Worm (Caenorhabditis elegans) whole organism, L1 larva: Measurements from ENCODE around the gene M163.5.

Source experiments
- C16A3.4 ChIP-seq: fragments of 150-350 bp; optimal IDR thresholded peaks from 2 replicates; lab custom pipeline; 2014; ENCODE audit warnings: missing biosample characterization, missing genetic modification characterization
- C34B4.2 ChIP-seq: sonication (generic microtip); optimal IDR thresholded peaks from 2 replicates; lab custom pipeline; 2017; ENCODE audit warnings: mild to moderate bottlenecking, missing genetic modification characterization, missing compliant biosample characterization
- F16B12.6 ChIP-seq: fragments of 150-350 bp; optimal IDR thresholded peaks from 2 replicates; lab custom pipeline; 2014; ENCODE audit warnings: missing biosample characterization, missing genetic modification characterization
- aha-1 ChIP-seq: fragments of 150-350 bp; optimal IDR thresholded peaks from 2 replicates; lab custom pipeline; 2014; ENCODE audit warnings: missing biosample characterization, missing genetic modification characterization
- alr-1 ChIP-seq: fragments of 200-800 bp; sonication (Bioruptor generic); optimal IDR thresholded peaks from 2 replicates; lab custom pipeline; 2018; ENCODE audit warnings: borderline replicate concordance, mild to moderate bottlenecking, missing genetic modification characterization, missing compliant biosample characterization
- ama-1 ChIP-seq: fragments of 150-350 bp; optimal IDR thresholded peaks from 2 replicates; lab custom pipeline; 2014
- ceh-63 ChIP-seq: fragments of 200-800 bp; sonication (Bioruptor generic); optimal IDR thresholded peaks from 2 replicates; lab custom pipeline; 2018; ENCODE audit warnings: mild to moderate bottlenecking, missing genetic modification characterization, missing compliant biosample characterization
- ces-1 ChIP-seq: fragments of 150-350 bp; optimal IDR thresholded peaks from 2 replicates; lab custom pipeline; 2014; ENCODE audit warnings: missing biosample characterization, missing genetic modification reagents, missing genetic modification characterization
- dpl-1 ChIP-seq, 3 experiments: fragments of 150-350 bp in 2 of 3; sonication (generic microtip) in 1 of 3; optimal IDR thresholded peaks; 2 replicates each; lab custom pipeline; 2014 to 2017; ENCODE audit warnings: missing biosample characterization in 3 of 3, missing genetic modification characterization in 3 of 3, missing genetic modification reagents in 3 of 3
- dsc-1 ChIP-seq: sonication (generic microtip); optimal IDR thresholded peaks from 2 replicates; lab custom pipeline; 2016; ENCODE audit warnings: mild to moderate bottlenecking, missing genetic modification characterization, missing compliant biosample characterization
- egl-13 ChIP-seq: sonication (generic microtip); optimal IDR thresholded peaks from 2 replicates; lab custom pipeline; 2016; ENCODE audit warnings: missing genotype, missing genetic modification reagents, missing genetic modification characterization, missing compliant biosample characterization
- egl-27 ChIP-seq, 2 experiments: fragments of 150-350 bp in 1 of 2; sonication (generic microtip); optimal IDR thresholded peaks; 3 replicates each; lab custom pipeline; 2017 to 2018; ENCODE audit warnings: missing biosample characterization in 2 of 2, missing genetic modification characterization in 2 of 2, missing genetic modification reagents in 2 of 2
- elt-2 ChIP-seq: sonication (generic microtip); optimal IDR thresholded peaks from 2 replicates; lab custom pipeline; 2016; ENCODE audit warnings: missing genetic modification characterization, mild to moderate bottlenecking, inconsistent platforms, missing compliant biosample characterization, missing genetic modification reagents
- fkh-4 ChIP-seq: sonication (generic microtip); optimal IDR thresholded peaks from 2 replicates; lab custom pipeline; 2016; ENCODE audit warnings: missing compliant biosample characterization, missing genetic modification characterization, borderline replicate concordance
- fkh-8 ChIP-seq: sonication (generic microtip); optimal IDR thresholded peaks from 2 replicates; lab custom pipeline; 2016; ENCODE audit warnings: mild to moderate bottlenecking, missing genetic modification characterization, missing compliant biosample characterization
- grh-1 ChIP-seq: fragments of 200-800 bp; sonication (Bioruptor generic); IDR thresholded peaks from 2 replicates; pipeline ENCODE4 v1.3.6; 2022; ENCODE audit warnings: missing genetic modification reagents, missing genetic modification characterization, missing compliant biosample characterization
- hlh-17 ChIP-seq: fragments of 200-800 bp; sonication (Bioruptor generic); optimal IDR thresholded peaks from 2 replicates; lab custom pipeline; 2018; ENCODE audit warnings: missing genetic modification characterization, mild to moderate bottlenecking, missing compliant biosample characterization, moderate library complexity, borderline replicate concordance
- hlh-4 ChIP-seq: sonication (generic microtip); optimal IDR thresholded peaks from 2 replicates; lab custom pipeline; 2016; ENCODE audit warnings: mild to moderate bottlenecking, missing genetic modification characterization, missing compliant biosample characterization
- hpl-2 ChIP-seq: fragments of 150-350 bp; optimal IDR thresholded peaks from 2 replicates; lab custom pipeline; 2014; ENCODE audit warnings: missing biosample characterization, missing genetic modification reagents, missing genetic modification characterization
- irx-1 ChIP-seq: sonication (generic microtip); optimal IDR thresholded peaks from 2 replicates; lab custom pipeline; 2016; ENCODE audit warnings: missing genetic modification characterization, missing compliant biosample characterization
- isw-1 ChIP-seq: fragments of 200-800 bp; sonication (Bioruptor generic); IDR thresholded peaks from 2 replicates; pipeline ENCODE4 v1.3.6; 2022; ENCODE audit warnings: missing genetic modification characterization, missing compliant biosample characterization
- jun-1 ChIP-seq: fragments of 150-350 bp; optimal IDR thresholded peaks from 2 replicates; lab custom pipeline; 2014; ENCODE audit warnings: missing biosample characterization, missing genetic modification reagents, missing genetic modification characterization
- lin-13 ChIP-seq: fragments of 150-350 bp; optimal IDR thresholded peaks from 2 replicates; lab custom pipeline; 2014; ENCODE audit warnings: missing biosample characterization, missing genetic modification reagents, missing genetic modification characterization
- lin-14 ChIP-seq: fragments of 200-800 bp; sonication (Bioruptor generic); optimal IDR thresholded peaks from 2 replicates; lab custom pipeline; 2018; ENCODE audit warnings: mild to moderate bottlenecking, missing genetic modification characterization, moderate library complexity, missing compliant biosample characterization
- lin-35 ChIP-seq, 2 experiments: fragments of 150-350 bp; optimal IDR thresholded peaks; 2 replicates each; lab custom pipeline; 2014; ENCODE audit warnings: missing biosample characterization in 2 of 2, missing genetic modification characterization in 2 of 2, missing genetic modification reagents in 2 of 2
- lir-3 ChIP-seq: sonication (generic microtip); optimal IDR thresholded peaks from 2 replicates; lab custom pipeline; 2016; ENCODE audit warnings: mild to moderate bottlenecking, missing genetic modification characterization, moderate library complexity, missing compliant biosample characterization; ENCODE audit not compliant: poor library complexity
- lsy-2 ChIP-seq, 2 experiments: fragments of 150-350 bp; optimal IDR thresholded peaks; 2 replicates each; lab custom pipeline; 2014; ENCODE audit warnings: missing biosample characterization in 2 of 2, missing genetic modification characterization in 2 of 2
- mab-9 ChIP-seq: fragments of 200-800 bp; sonication (Bioruptor generic); IDR thresholded peaks from 2 replicates; pipeline ENCODE4 v1.3.6; 2022; ENCODE audit warnings: missing genetic modification reagents, missing genetic modification characterization, missing compliant biosample characterization
- mep-1 ChIP-seq: fragments of 150-350 bp; optimal IDR thresholded peaks from 2 replicates; lab custom pipeline; 2014; ENCODE audit warnings: missing biosample characterization, missing genetic modification characterization
- nhr-11 ChIP-seq: fragments of 150-350 bp; optimal IDR thresholded peaks from 2 replicates; lab custom pipeline; 2014; ENCODE audit warnings: missing biosample characterization, missing genetic modification characterization
- nhr-19 ChIP-seq: fragments of 200-800 bp; sonication (Bioruptor generic); conservative IDR thresholded peaks from 2 replicates; pipeline ENCODE4 v1.3.6; 2022; ENCODE audit warnings: missing genetic modification characterization, missing compliant biosample characterization
- nhr-28 ChIP-seq: fragments of 150-350 bp; optimal IDR thresholded peaks from 2 replicates; lab custom pipeline; 2014; ENCODE audit warnings: missing biosample characterization, missing genetic modification characterization
- nhr-47 ChIP-seq: sonication (generic microtip); optimal IDR thresholded peaks from 2 replicates; lab custom pipeline; 2016; ENCODE audit warnings: mild to moderate bottlenecking, missing genetic modification characterization, moderate library complexity, missing compliant biosample characterization
- nhr-71 ChIP-seq: sonication (generic microtip); optimal IDR thresholded peaks from 2 replicates; lab custom pipeline; 2016; ENCODE audit warnings: mild to moderate bottlenecking, missing genetic modification characterization, moderate library complexity, missing compliant biosample characterization
- nhr-77 ChIP-seq: fragments of 150-350 bp; optimal IDR thresholded peaks from 2 replicates; lab custom pipeline; 2014; ENCODE audit warnings: missing biosample characterization, missing genetic modification characterization
- nhr-84 ChIP-seq: sonication (generic microtip); optimal IDR thresholded peaks from 2 replicates; lab custom pipeline; 2017; ENCODE audit warnings: missing biosample characterization, missing genetic modification characterization
- nhr-85 ChIP-seq: sonication (generic microtip); peaks from one replicate; lab custom pipeline; 2016; ENCODE audit warnings: missing genetic modification characterization, inconsistent platforms, missing compliant biosample characterization
- nhr-90 ChIP-seq: sonication (generic microtip); optimal IDR thresholded peaks from 2 replicates; lab custom pipeline; 2016; ENCODE audit warnings: mild to moderate bottlenecking, missing genetic modification characterization, missing compliant biosample characterization; ENCODE audit not compliant: poor library complexity
- pqm-1 ChIP-seq: sonication (generic microtip); optimal IDR thresholded peaks from 3 replicates; lab custom pipeline; 2017; ENCODE audit warnings: missing biosample characterization, missing genetic modification characterization
- rnt-1 ChIP-seq: sonication (generic microtip); optimal IDR thresholded peaks from 2 replicates; lab custom pipeline; 2016; ENCODE audit warnings: mild to moderate bottlenecking, missing genetic modification characterization, moderate library complexity, missing compliant biosample characterization
- snpc-4 ChIP-seq: fragments of 150-350 bp; optimal IDR thresholded peaks from 2 replicates; lab custom pipeline; 2014; ENCODE audit warnings: missing biosample characterization, missing genetic modification characterization
- sox-4 ChIP-seq: sonication (generic microtip); optimal IDR thresholded peaks from 2 replicates; lab custom pipeline; 2016; ENCODE audit warnings: missing genetic modification characterization, missing compliant biosample characterization
- sptf-1 ChIP-seq: fragments of 150-350 bp; optimal IDR thresholded peaks from 2 replicates; lab custom pipeline; 2014; ENCODE audit warnings: missing biosample characterization, missing genetic modification characterization
- sup-37 ChIP-seq: fragments of 200-800 bp; sonication (Bioruptor generic); optimal IDR thresholded peaks from 2 replicates; lab custom pipeline; 2018; ENCODE audit warnings: mild to moderate bottlenecking, missing genetic modification characterization, missing compliant biosample characterization
- swsn-7 ChIP-seq: sonication (generic microtip); optimal IDR thresholded peaks from 2 replicates; lab custom pipeline; 2016; ENCODE audit warnings: missing genetic modification characterization, missing compliant biosample characterization
- tbx-2 ChIP-seq: sonication (generic microtip); optimal IDR thresholded peaks from 2 replicates; lab custom pipeline; 2016; ENCODE audit warnings: missing genetic modification characterization, missing compliant biosample characterization
- unc-130 ChIP-seq: fragments of 150-350 bp; optimal IDR thresholded peaks from 2 replicates; lab custom pipeline; 2017; ENCODE audit warnings: missing biosample characterization, missing genetic modification characterization, inconsistent platforms
- unc-30 ChIP-seq: sonication (generic microtip); optimal IDR thresholded peaks from 2 replicates; lab custom pipeline; 2017; ENCODE audit warnings: missing biosample characterization, missing genetic modification characterization
- unc-86 ChIP-seq: sonication (generic microtip); optimal IDR thresholded peaks from 2 replicates; lab custom pipeline; 2016; ENCODE audit warnings: missing genetic modification characterization, missing compliant biosample characterization
- xbp-1 ChIP-seq: sonication (generic microtip); optimal IDR thresholded peaks from 2 replicates; lab custom pipeline; 2016; ENCODE audit warnings: missing genetic modification characterization, missing compliant biosample characterization
- zag-1 ChIP-seq: fragments of 150-350 bp; optimal IDR thresholded peaks from 2 replicates; lab custom pipeline; 2014; ENCODE audit warnings: missing biosample characterization, missing genetic modification characterization
- zip-4 ChIP-seq: fragments of 200-800 bp; sonication (Bioruptor generic); optimal IDR thresholded peaks from 2 replicates; lab custom pipeline; 2018; ENCODE audit warnings: mild to moderate bottlenecking, missing genetic modification characterization, moderate library complexity, missing compliant biosample characterization
- ztf-4 ChIP-seq: fragments of 150-350 bp; optimal IDR thresholded peaks from 2 replicates; lab custom pipeline; 2014; ENCODE audit warnings: missing biosample characterization, missing genetic modification characterization

The M163.5 gene

ce11 chrX:14480248-14480647 is 6.4 kb downstream of the M163.5 start, which contains the start of gene gfi-3 (continued):
- TF ChIP-seq fkh-4, result peak; percentile 17
- peak; percentile 79 to 86 for TF ChIP-seq lsy-2 (tag; optimal IDR thresholded peaks at IDR 0.05; lab: Kevin White, UChicago)
- no peak for TF ChIP-seq alr-1 (tag; lab: Kevin White, UChicago)
- peak; percentile 57 for TF ChIP-seq sup-37 (GFP tag; lab: Kevin White, UChicago)
- peak; percentile 57 for TF ChIP-seq ztf-4 (tag; lab: Kevin White, UChicago)
- TF ChIP-seq egl-13 (tag; lab: Kevin White, UChicago), result no peak
- TF ChIP-seq snpc-4 (tag; lab: Kevin White, UChicago), result peak; percentile 89
- TF ChIP-seq dsc-1 (tag; lab: Kevin White, UChicago), result peak; percentile 83
- no peak for TF ChIP-seq hlh-4 (tag; lab: Kevin White, UChicago)
- peak; percentile 51 for TF ChIP-seq zip-4 (GFP tag; lab: Kevin White, UChicago)
- no peak for TF ChIP-seq unc-30 (tag; lab: Kevin White, UChicago)
- TF ChIP-seq sptf-1, result no peak
- TF ChIP-seq aha-1 (tag; lab: Kevin White, UChicago), result peak; percentile 42
- no peak for TF ChIP-seq ceh-63 (GFP tag; lab: Kevin White, UChicago)
- TF ChIP-seq irx-1, result peak; percentile 72
- no peak for TF ChIP-seq ces-1
- TF ChIP-seq nhr-71 (tag; lab: Kevin White, UChicago), result peak; percentile 93
- TF ChIP-seq nhr-19, result peak; percentile 90
- TF ChIP-seq F16B12.6 (tag; lab: Kevin White, UChicago), result peak; percentile 33
- TF ChIP-seq tbx-2 (tag; lab: Kevin White, UChicago), result peak; percentile 89
- TF ChIP-seq pqm-1, result no peak
- peak; percentile 51 for TF ChIP-seq unc-130 (tag; lab: Kevin White, UChicago)
- no peak for TF ChIP-seq nhr-28
- peak; percentile 72 to 86 for TF ChIP-seq lin-35 (GFP tag; optimal IDR thresholded peaks at IDR 0.05; lab: Kevin White, UChicago)
- no peak for TF ChIP-seq egl-27 (tag; optimal IDR thresholded peaks at IDR 0.05; lab: Kevin White, UChicago)
- peak; percentile 73 for TF ChIP-seq unc-86 (tag; lab: Kevin White, UChicago)
- peak; percentile 76 for TF ChIP-seq C16A3.4 (tag; lab: Kevin White, UChicago)
- TF ChIP-seq fkh-8, result peak; percentile 49
- peak; percentile 88 for TF ChIP-seq nhr-90 (tag; lab: Kevin White, UChicago)
- no peak for TF ChIP-seq hlh-17 (GFP tag; lab: Kevin White, UChicago)
- TF ChIP-seq rnt-1, result peak; percentile 91
- TF ChIP-seq xbp-1 (tag; lab: Kevin White, UChicago), result peak; percentile 81
- TF ChIP-seq dpl-1 (GFP tag; optimal IDR thresholded peaks at IDR 0.05; lab: Kevin White, UChicago), result peak; percentile 68 to 79 (median 74)
- peak; percentile 65 for TF ChIP-seq nhr-77 (tag; lab: Kevin White, UChicago)
- TF ChIP-seq nhr-47 (tag; lab: Kevin White, UChicago), result peak; percentile 89
- peak; percentile 69 for TF ChIP-seq hpl-2 (GFP tag; lab: Kevin White, UChicago)
- peak; percentile 84 for TF ChIP-seq grh-1
- TF ChIP-seq C34B4.2 (tag; lab: Kevin White, UChicago), result no peak
- peak; percentile 85 for TF ChIP-seq lin-13 (GFP tag; lab: Kevin White, UChicago)
- TF ChIP-seq zag-1, result no peak
- peak; percentile 93 for TF ChIP-seq swsn-7 (tag; lab: Kevin White, UChicago)
- no peak for TF ChIP-seq nhr-84 (tag; lab: Kevin White, UChicago)
- TF ChIP-seq mab-9 (GFP tag; lab: Robert Waterston, UW), result peak; percentile 54; the same call in 1 of the 2 replicates
- peak; percentile 15 for TF ChIP-seq nhr-11 (tag; lab: Kevin White, UChicago)
- peak; percentile 71 for TF ChIP-seq jun-1 (tag; lab: Kevin White, UChicago)
- TF ChIP-seq lin-14 (GFP tag; lab: Kevin White, UChicago), result peak; percentile 94
- peak; percentile 64 for TF ChIP-seq isw-1 (GFP tag; lab: Robert Waterston, UW)
- TF ChIP-seq ama-1 (lab: Kevin White, UChicago), result no peak
- peak; percentile 45 for TF ChIP-seq elt-2 (tag; lab: Kevin White, UChicago)
- peak; percentile 92 for TF ChIP-seq nhr-85 (tag; lab: Kevin White, UChicago)
- TF ChIP-seq mep-1 (tag; lab: Kevin White, UChicago), result peak; percentile 75
- peak; percentile 42 for TF ChIP-seq sox-4
- peak; percentile 44 for TF ChIP-seq lir-3 (tag; lab: Kevin White, UChicago)
